Fruit fly (Drosophila melanogaster) whole organism: ENCODE measurements around the gene CG14410.

Experiments used
- CG8478 ChIP-seq: fragments of >200 bp; optimal IDR thresholded peaks from 2 replicates; lab custom pipeline; 2018; ENCODE audit warnings: inconsistent platforms
- Dll ChIP-seq: fragments of >200 bp; optimal IDR thresholded peaks from 2 replicates; lab custom pipeline; 2017
- EcR ChIP-seq, 2 experiments: fragments of >200 bp; optimal IDR thresholded peaks; 2 replicates each; lab custom pipeline; 2017; ENCODE audit warnings: missing biosample characterization in 2 of 2, missing genetic modification characterization in 2 of 2, missing genetic modification reagents in 2 of 2
- pan ChIP-seq: fragments of >200 bp; optimal IDR thresholded peaks from 2 replicates; lab custom pipeline; 2017
- psq ChIP-seq: fragments of >200 bp; optimal IDR thresholded peaks from 2 replicates; lab custom pipeline; 2017
- usp ChIP-seq: fragments of >200 bp; optimal IDR thresholded peaks from 2 replicates; lab custom pipeline; 2017; ENCODE audit warnings: missing biosample characterization, missing genetic modification characterization, mixed read lengths

The CG14410 gene

dm6 chrX:14853153-14853672 lies 16.7 kb downstream of the CG14410 start, which contains the start of gene CG9521:
CG9521 (minus strand) TSS chrX:14853269.
- TF ChIP-seq CG8478 (no peak), Dll (lab: Kevin White, UChicago) (no peak), psq (lab: Kevin White, UChicago) (no peak), usp (no peak)

- no peak for TF ChIP-seq CG8478
- no peak for TF ChIP-seq usp
- no peak for TF ChIP-seq psq (lab: Kevin White, UChicago)
- no peak for TF ChIP-seq pan
- no peak for TF ChIP-seq EcR (GFP tag; optimal IDR thresholded peaks at IDR 0.05; lab: Kevin White, UChicago)
- TF ChIP-seq Dll (lab: Kevin White, UChicago): no peak
Measured at dm6 chrX:14856261-14856660, 19.7 kb downstream of the CG14410 start, which contains the start of gene CG9519. CG9519 (minus strand) TSS chrX:14856361.

dm6 chrX:14857883-14858282 lies 21.4 kb downstream of the CG14410 start:
- TF ChIP-seq pan: no peak
- no peak for TF ChIP-seq usp
- no peak for TF ChIP-seq Dll (lab: Kevin White, UChicago)
- TF ChIP-seq psq (lab: Kevin White, UChicago): no peak

dm6 chrX:14858951-14859350 lies 22.4 kb downstream of the CG14410 start, which contains the start of gene CG46399:
CG46399 (plus strand) TSS chrX:14859251.
- TF ChIP-seq CG8478 (no peak), psq (lab: Kevin White, UChicago) (no peak), pan (no peak), EcR (GFP tag; optimal IDR thresholded peaks at IDR 0.05; lab: Kevin White, UChicago) (no peak), Dll (lab: Kevin White, UChicago) (no peak), usp (no peak)

dm6 chrX:14862494-14862893 lies 26.0 kb downstream of the CG14410 start:
- TF ChIP-seq CG8478 (no peak), usp (no peak), EcR (GFP tag; optimal IDR thresholded peaks at IDR 0.05; lab: Kevin White, UChicago) (no peak), pan (no peak), psq (lab: Kevin White, UChicago) (no peak), Dll (lab: Kevin White, UChicago) (no peak)

- TF ChIP-seq usp (no peak), Dll (lab: Kevin White, UChicago) (no peak), EcR (GFP tag; optimal IDR thresholded peaks at IDR 0.05; lab: Kevin White, UChicago) (no peak), psq (lab: Kevin White, UChicago) (no peak)
Measured at dm6 chrX:14866911-14867310, 30.4 kb downstream of the CG14410 start.

- TF ChIP-seq EcR (GFP tag; optimal IDR thresholded peaks at IDR 0.05; lab: Kevin White, UChicago) (no peak), pan (no peak), psq (lab: Kevin White, UChicago) (no peak)
Measured at dm6 chrX:14868414-14868813, 31.9 kb downstream of the CG14410 start.

dm6 chrX:14871028-14871427 lies 34.5 kb downstream of the CG14410 start, which contains the start of gene CG9518:
CG9518 (minus strand) TSS chrX:14871181.
- no peak for TF ChIP-seq Dll (lab: Kevin White, UChicago)
- TF ChIP-seq psq (lab: Kevin White, UChicago): no peak
- TF ChIP-seq EcR (GFP tag; optimal IDR thresholded peaks at IDR 0.05; lab: Kevin White, UChicago): no peak
- TF ChIP-seq usp: no peak
- TF ChIP-seq CG8478: no peak
- no peak for TF ChIP-seq pan

- TF ChIP-seq pan (no peak), usp (no peak), EcR (GFP tag; optimal IDR thresholded peaks at IDR 0.05; lab: Kevin White, UChicago) (no peak), psq (lab: Kevin White, UChicago) (no peak)
Measured at dm6 chrX:14878917-14879316, 42.4 kb downstream of the CG14410 start.

dm6 chrX:14882536-14883118 lies 46.1 kb downstream of the CG14410 start, which contains the start of the genes CG45064 and CG45065:
CG45064 (minus strand) TSS chrX:14882586.
CG45065 (minus strand) TSS chrX:14882586.
- TF ChIP-seq usp: no peak
- TF ChIP-seq psq (lab: Kevin White, UChicago): no peak
- TF ChIP-seq EcR (GFP tag; optimal IDR thresholded peaks at IDR 0.05; lab: Kevin White, UChicago): no peak
- TF ChIP-seq pan: no peak
- TF ChIP-seq CG8478: no peak
- TF ChIP-seq Dll (lab: Kevin White, UChicago): no peak

dm6 chrX:14883993-14884392 lies 47.5 kb downstream of the CG14410 start:
- TF ChIP-seq usp: no peak
- no peak for TF ChIP-seq EcR (GFP tag; optimal IDR thresholded peaks at IDR 0.05; lab: Kevin White, UChicago)
- TF ChIP-seq psq (lab: Kevin White, UChicago): no peak
- no peak for TF ChIP-seq Dll (lab: Kevin White, UChicago)
- no peak for TF ChIP-seq pan
- no peak for TF ChIP-seq CG8478

- no peak for TF ChIP-seq pan
- no peak for TF ChIP-seq usp
- TF ChIP-seq psq (lab: Kevin White, UChicago): no peak
- TF ChIP-seq EcR (GFP tag; optimal IDR thresholded peaks at IDR 0.05; lab: Kevin White, UChicago): no peak
- no peak for TF ChIP-seq Dll (lab: Kevin White, UChicago)
- TF ChIP-seq CG8478: no peak
Measured at dm6 chrX:14885554-14885953, 49.0 kb downstream of the CG14410 start.
